Worm (Caenorhabditis elegans) whole organism, L2 larva: ENCODE data around the gene F26F4.8.
A peak's percentile ranks its signal among the peaks of the same experiment; 100 is the strongest.

ENCODE experiments used
- C34F6.9 ChIP-seq: fragments of 150-350 bp; optimal IDR thresholded peaks from 2 replicates; lab custom pipeline; 2014; ENCODE audit warnings: missing biosample characterization, missing genetic modification characterization
- F13H6.1 ChIP-seq: sonication (generic microtip); optimal IDR thresholded peaks from 2 replicates; lab custom pipeline; 2016; ENCODE audit warnings: missing genetic modification characterization, missing compliant biosample characterization
- Y55F3AM.14 ChIP-seq: fragments of 200-800 bp; sonication (Bioruptor generic); optimal IDR thresholded peaks from 2 replicates; lab custom pipeline; 2018; ENCODE audit warnings: mild to moderate bottlenecking, missing genetic modification characterization, missing compliant biosample characterization
- ZK546.5 ChIP-seq: sonication (generic microtip); optimal IDR thresholded peaks from 2 replicates; lab custom pipeline; 2017; ENCODE audit warnings: missing biosample characterization, missing genetic modification characterization
- alr-1 ChIP-seq: fragments of 150-350 bp; optimal IDR thresholded peaks from 2 replicates; lab custom pipeline; 2014; ENCODE audit warnings: missing biosample characterization, missing genetic modification characterization
- aly-2 ChIP-seq: fragments of 150-350 bp; optimal IDR thresholded peaks from 2 replicates; lab custom pipeline; 2014; ENCODE audit warnings: missing biosample characterization, missing genetic modification characterization
- ama-1 ChIP-seq: fragments of 150-350 bp; optimal IDR thresholded peaks from 2 replicates; lab custom pipeline; 2018; ENCODE audit warnings: inconsistent platforms
- blmp-1 ChIP-seq: sonication (generic microtip); optimal IDR thresholded peaks from 2 replicates; lab custom pipeline; 2017; ENCODE audit warnings: missing genetic modification characterization, mild to moderate bottlenecking, missing compliant biosample characterization, antibody characterized with exemption, moderate library complexity; ENCODE audit not compliant: insufficient read depth
- ceh-16 ChIP-seq: fragments of 150-350 bp; optimal IDR thresholded peaks from 2 replicates; lab custom pipeline; 2014; ENCODE audit warnings: missing biosample characterization, missing genetic modification characterization
- ceh-82 ChIP-seq: fragments of 150-350 bp; optimal IDR thresholded peaks from 2 replicates; lab custom pipeline; 2014; ENCODE audit warnings: missing biosample characterization, missing genetic modification characterization
- crh-2 ChIP-seq: sonication (generic microtip); optimal IDR thresholded peaks from 2 replicates; lab custom pipeline; 2017; ENCODE audit warnings: missing biosample characterization, missing genetic modification characterization
- dmd-4 ChIP-seq: sonication (generic microtip); optimal IDR thresholded peaks from 2 replicates; lab custom pipeline; 2017; ENCODE audit warnings: missing biosample characterization, missing genetic modification characterization
- egl-27 ChIP-seq: sonication (generic microtip); optimal IDR thresholded peaks from 3 replicates; lab custom pipeline; 2017; ENCODE audit warnings: missing biosample characterization, missing genetic modification reagents, missing genetic modification characterization
- elt-1 ChIP-seq: fragments of 150-350 bp; optimal IDR thresholded peaks from 2 replicates; lab custom pipeline; 2014; ENCODE audit warnings: missing biosample characterization, missing genetic modification characterization
- elt-3 ChIP-seq: sonication (generic microtip); optimal IDR thresholded peaks from 2 replicates; lab custom pipeline; 2017; ENCODE audit warnings: missing biosample characterization, missing genetic modification characterization
- gmeb-1 ChIP-seq: fragments of 150-350 bp; optimal IDR thresholded peaks from 2 replicates; lab custom pipeline; 2014; ENCODE audit warnings: missing biosample characterization, missing genetic modification characterization
- lin-11 ChIP-seq: fragments of 150-350 bp; sonication (generic microtip); optimal IDR thresholded peaks from 2 replicates; lab custom pipeline; 2014; ENCODE audit warnings: missing biosample characterization, missing genetic modification characterization, inconsistent platforms, mixed read lengths
- lin-13 ChIP-seq: fragments of 150-350 bp; optimal IDR thresholded peaks from 2 replicates; lab custom pipeline; 2014; ENCODE audit warnings: missing biosample characterization, missing genetic modification reagents, missing genetic modification characterization
- mab-5 ChIP-seq: fragments of 150-350 bp; optimal IDR thresholded peaks from 2 replicates; lab custom pipeline; 2014; ENCODE audit warnings: missing biosample characterization, missing genetic modification characterization
- mbf-1 ChIP-seq: sonication (generic microtip); optimal IDR thresholded peaks from 2 replicates; lab custom pipeline; 2017; ENCODE audit warnings: missing biosample characterization, missing genetic modification characterization
- nhr-10 ChIP-seq: sonication (generic microtip); optimal IDR thresholded peaks from 2 replicates; lab custom pipeline; 2017; ENCODE audit warnings: missing biosample characterization, missing genetic modification characterization
- nhr-11 ChIP-seq: fragments of 150-350 bp; optimal IDR thresholded peaks from 2 replicates; lab custom pipeline; 2014; ENCODE audit warnings: missing biosample characterization, missing genetic modification characterization
- nhr-12 ChIP-seq: fragments of 150-350 bp; optimal IDR thresholded peaks from 2 replicates; lab custom pipeline; 2014; ENCODE audit warnings: missing biosample characterization, missing genetic modification characterization
- nhr-129 ChIP-seq: fragments of 150-350 bp; optimal IDR thresholded peaks from 2 replicates; lab custom pipeline; 2014; ENCODE audit warnings: missing biosample characterization, missing genetic modification characterization
- nhr-23 ChIP-seq: fragments of 150-350 bp; optimal IDR thresholded peaks from 2 replicates; lab custom pipeline; 2014; ENCODE audit warnings: missing biosample characterization, missing genetic modification reagents, missing genetic modification characterization
- nhr-237 ChIP-seq: fragments of 150-350 bp; optimal IDR thresholded peaks from 2 replicates; lab custom pipeline; 2014; ENCODE audit warnings: missing biosample characterization, missing genetic modification characterization
- nhr-25 ChIP-seq: fragments of 150-350 bp; sonication (generic microtip); optimal IDR thresholded peaks from 3 replicates; lab custom pipeline; 2014; ENCODE audit warnings: missing biosample characterization, missing genetic modification characterization
- nhr-6 ChIP-seq: fragments of 150-350 bp; optimal IDR thresholded peaks from 2 replicates; lab custom pipeline; 2014; ENCODE audit warnings: missing biosample characterization, missing genetic modification characterization
- nhr-77 ChIP-seq: fragments of 150-350 bp; optimal IDR thresholded peaks from 2 replicates; lab custom pipeline; 2014; ENCODE audit warnings: missing biosample characterization, missing genetic modification characterization
- peb-1 ChIP-seq: fragments of 150-350 bp; optimal IDR thresholded peaks from 2 replicates; lab custom pipeline; 2014; ENCODE audit warnings: missing biosample characterization, missing genetic modification characterization
- sem-4 ChIP-seq: fragments of 150-350 bp; optimal IDR thresholded peaks from 2 replicates; lab custom pipeline; 2014; ENCODE audit warnings: missing biosample characterization, missing genetic modification reagents, missing genetic modification characterization
- skn-1 ChIP-seq: sonication (generic microtip); optimal IDR thresholded peaks from 2 replicates; lab custom pipeline; 2017; ENCODE audit warnings: missing biosample characterization, missing genetic modification characterization
- sma-9 ChIP-seq, 2 experiments: fragments of 150-350 bp in 1 of 2; sonication (generic microtip) in 1 of 2; optimal IDR thresholded peaks; 2 replicates each; lab custom pipeline; 2014 to 2016; ENCODE audit warnings: missing genetic modification characterization in 2 of 2, mild to moderate bottlenecking in 1 of 2, missing biosample characterization in 1 of 2, missing compliant biosample characterization in 1 of 2, missing genetic modification reagents in 1 of 2, moderate library complexity in 1 of 2
- snpc-4 ChIP-seq: fragments of 150-350 bp; optimal IDR thresholded peaks from 2 replicates; lab custom pipeline; 2014; ENCODE audit warnings: missing biosample characterization, missing genetic modification characterization
- unc-39 ChIP-seq: fragments of 150-350 bp; optimal IDR thresholded peaks from 2 replicates; lab custom pipeline; 2014; ENCODE audit warnings: missing biosample characterization, missing genetic modification characterization
- unc-55 ChIP-seq: fragments of 150-350 bp; sonication (generic microtip); optimal IDR thresholded peaks from 3 replicates; lab custom pipeline; 2014; ENCODE audit warnings: missing biosample characterization, missing genetic modification reagents, missing genetic modification characterization
- zag-1 ChIP-seq: fragments of 150-350 bp; optimal IDR thresholded peaks from 2 replicates; lab custom pipeline; 2014; ENCODE audit warnings: missing biosample characterization, missing genetic modification characterization
- ztf-1 ChIP-seq: fragments of 200-800 bp; sonication (Bioruptor generic); conservative IDR thresholded peaks from 2 replicates; pipeline ENCODE4 v1.3.6; 2022; ENCODE audit warnings: missing genetic modification characterization, missing compliant biosample characterization
- ztf-11 ChIP-seq: sonication (generic microtip); optimal IDR thresholded peaks from 2 replicates; lab custom pipeline; 2017; ENCODE audit warnings: missing biosample characterization, missing genetic modification characterization
- ztf-4 ChIP-seq: fragments of 150-350 bp; optimal IDR thresholded peaks from 2 replicates; lab custom pipeline; 2014; ENCODE audit warnings: missing biosample characterization, missing genetic modification characterization

Gene F26F4.8

DNA sequence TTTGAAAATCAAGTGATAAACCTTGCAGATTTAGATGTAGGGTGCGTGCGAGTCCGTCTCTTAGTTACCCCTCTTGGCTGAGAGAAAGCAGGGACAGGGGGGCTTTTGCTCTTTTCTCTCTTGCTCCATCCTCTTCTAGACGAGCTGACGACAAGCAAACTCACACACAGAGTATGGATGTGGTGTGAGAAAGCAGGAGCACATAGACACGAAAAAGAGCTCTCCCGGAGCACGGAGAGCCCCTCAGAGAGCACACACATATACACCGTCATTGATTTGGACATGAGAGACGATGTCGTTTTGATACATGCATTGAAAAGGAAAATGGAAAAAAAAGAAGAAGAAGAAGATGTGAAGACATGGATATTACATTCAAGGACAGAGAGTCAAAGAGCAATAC, 29.6 kb downstream of the F26F4.8 start:
- TF ChIP-seq nhr-129 (tag; lab: Kevin White, UChicago) (peak; percentile 50), nhr-12 (tag; lab: Kevin White, UChicago) (no peak), elt-1 (no peak), C34F6.9 (peak; percentile 49), blmp-1 (tag; lab: Kevin White, UChicago) (no peak), unc-55 (no peak), sem-4 (tag; lab: Kevin White, UChicago) (no peak), ztf-11 (tag; lab: Kevin White, UChicago) (no peak), aly-2 (tag; lab: Kevin White, UChicago) (no peak), nhr-77 (tag; lab: Kevin White, UChicago) (no peak), ztf-1 (GFP tag; lab: Robert Waterston, UW) (no peak), lin-11 (peak; percentile 4), lin-13 (no peak), nhr-237 (tag; lab: Kevin White, UChicago) (no peak), sma-9 (GFP tag; optimal IDR thresholded peaks at IDR 0.05; lab: Kevin White, UChicago) (peak; percentile 9), sma-9 (tag; optimal IDR thresholded peaks at IDR 0.05; lab: Kevin White, UChicago) (no peak), Y55F3AM.14 (no peak), ceh-16 (tag; lab: Kevin White, UChicago) (no peak), dmd-4 (tag; lab: Kevin White, UChicago) (no peak)

DNA sequence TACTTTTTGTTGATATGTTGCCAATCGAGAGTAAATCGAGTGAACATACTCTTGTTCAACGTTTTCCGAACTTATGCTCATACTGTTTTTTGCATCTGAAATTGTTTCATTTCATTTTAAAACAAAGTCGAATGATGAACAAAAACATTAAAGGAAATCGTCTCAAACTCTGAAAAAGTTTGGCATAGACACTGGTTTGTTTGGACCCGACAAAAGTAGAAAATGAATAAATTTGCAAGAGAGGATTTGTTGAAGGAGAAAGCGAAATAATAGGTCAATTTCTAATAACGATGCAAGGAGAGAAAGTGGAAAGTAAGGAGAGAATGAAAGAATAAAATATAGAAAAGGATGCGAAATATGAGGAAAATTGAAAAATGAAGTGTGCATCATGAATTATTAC, 30.6 kb downstream of the F26F4.8 start, which contains the start of gene C35D10.12:
TSS of gene C35D10.12 (minus strand) at position 101 of the 400 bp plus-strand sequence.
- no peak for TF ChIP-seq snpc-4
- TF ChIP-seq nhr-12 (tag; lab: Kevin White, UChicago), result no peak
- TF ChIP-seq ama-1 (lab: Kevin White, UChicago), result no peak
- TF ChIP-seq nhr-10 (tag; lab: Kevin White, UChicago), result no peak
- TF ChIP-seq zag-1, result no peak
- TF ChIP-seq peb-1 (tag; lab: Kevin White, UChicago), result no peak
- no peak for TF ChIP-seq nhr-23 (tag; lab: Kevin White, UChicago)
- no peak for TF ChIP-seq ceh-82 (tag; lab: Kevin White, UChicago)
- no peak for TF ChIP-seq elt-1
- no peak for TF ChIP-seq nhr-237 (tag; lab: Kevin White, UChicago)
- TF ChIP-seq mab-5 (tag; lab: Kevin White, UChicago), result no peak
- TF ChIP-seq ztf-1 (GFP tag; lab: Robert Waterston, UW), result no peak
- TF ChIP-seq Y55F3AM.14, result no peak
- TF ChIP-seq skn-1 (tag; lab: Kevin White, UChicago), result no peak
- no peak for TF ChIP-seq sma-9 (GFP tag; optimal IDR thresholded peaks at IDR 0.05; lab: Kevin White, UChicago)
- TF ChIP-seq sma-9 (tag; optimal IDR thresholded peaks at IDR 0.05; lab: Kevin White, UChicago), result no peak
- no peak for TF ChIP-seq gmeb-1 (tag; lab: Kevin White, UChicago)
- no peak for TF ChIP-seq mbf-1 (tag; lab: Kevin White, UChicago)
- no peak for TF ChIP-seq nhr-77 (tag; lab: Kevin White, UChicago)
- TF ChIP-seq ZK546.5, result no peak
- no peak for TF ChIP-seq sem-4 (tag; lab: Kevin White, UChicago)

DNA sequence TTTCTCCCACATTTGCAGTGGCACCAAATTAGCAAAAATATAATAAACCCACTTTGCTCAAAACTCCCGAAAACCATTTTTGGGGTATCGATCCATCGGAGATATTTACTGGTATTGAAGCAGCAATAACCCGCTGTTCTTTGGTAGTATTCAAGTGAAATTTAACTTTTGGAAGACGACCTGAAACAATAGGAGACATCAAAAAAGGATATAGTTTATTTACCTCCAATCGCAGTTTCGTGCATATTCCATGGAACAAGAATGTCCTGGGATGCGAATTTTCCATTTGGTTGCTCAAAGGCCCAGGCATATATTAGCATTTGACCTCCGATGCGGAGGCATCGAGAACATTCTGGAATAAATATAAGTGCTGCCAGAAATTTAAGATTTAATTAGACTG, 31.9 kb downstream of the F26F4.8 start:
- TF ChIP-seq ZK546.5 (no peak), F13H6.1 (tag; lab: Kevin White, UChicago) (no peak), egl-27 (tag; lab: Kevin White, UChicago) (no peak), ztf-4 (no peak), nhr-77 (tag; lab: Kevin White, UChicago) (no peak), nhr-25 (no peak), ztf-1 (GFP tag; lab: Robert Waterston, UW) (no peak), aly-2 (tag; lab: Kevin White, UChicago) (no peak), peb-1 (tag; lab: Kevin White, UChicago) (no peak), nhr-237 (tag; lab: Kevin White, UChicago) (no peak), skn-1 (tag; lab: Kevin White, UChicago) (no peak), elt-1 (no peak)
- TF ChIP-seq, all 48 proteins: peak for 0

DNA sequence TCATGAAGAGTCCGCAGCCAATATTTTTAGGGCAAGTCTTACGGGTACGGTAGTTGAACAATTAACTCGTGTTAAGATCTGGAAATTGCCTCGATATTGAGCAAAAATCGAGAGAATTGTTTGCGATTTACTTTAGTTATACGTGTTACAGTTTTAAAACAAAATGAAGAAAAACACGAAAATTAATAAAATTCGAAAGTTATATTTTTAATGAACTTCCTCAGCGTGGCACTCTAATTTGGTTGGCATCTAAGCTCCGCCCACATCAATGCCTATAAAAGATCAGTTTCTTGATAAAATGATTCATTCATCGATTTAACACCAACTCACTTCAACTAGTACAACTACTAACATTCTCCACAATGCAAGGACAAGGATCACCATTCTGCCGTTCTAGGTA, 34.8 kb downstream of the F26F4.8 start, which contains the start of gene gipc-1:
TSS of gene gipc-1 (plus strand) at position 301 of the 400 bp plus-strand sequence.
- no peak for TF ChIP-seq ztf-1 (GFP tag; lab: Robert Waterston, UW)
- TF ChIP-seq, all 48 proteins: peak for 0

DNA sequence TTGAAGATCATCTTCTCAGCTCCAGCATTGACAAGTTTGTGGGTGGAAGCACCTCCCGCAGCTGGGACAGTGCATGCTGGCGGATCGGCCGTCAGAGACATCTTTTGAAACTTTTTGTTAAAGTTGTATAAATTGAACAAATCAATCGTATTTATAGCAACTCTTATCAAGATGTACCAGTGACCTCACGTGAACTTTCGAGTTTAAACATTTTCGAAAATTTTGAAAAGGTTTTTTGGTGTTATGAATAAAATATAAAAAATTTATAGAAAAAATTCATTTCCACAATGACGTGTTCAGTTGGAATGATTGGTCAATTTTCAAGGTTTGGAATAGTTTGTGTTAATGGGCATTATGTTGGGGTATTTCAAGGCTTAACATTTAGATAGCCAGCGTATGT, 36.6 kb downstream of the F26F4.8 start, which contains the start of the genes msd-4 and C35D10.3:
TSS of gene msd-4 (minus strand) at position 101 of the 400 bp plus-strand sequence.
TSS of gene C35D10.3 (plus strand) at position 279 of the 400 bp plus-strand sequence.
- TF ChIP-seq skn-1 (tag; lab: Kevin White, UChicago), result no peak
- no peak for TF ChIP-seq crh-2 (tag; lab: Kevin White, UChicago)
- no peak for TF ChIP-seq ztf-4
- no peak for TF ChIP-seq nhr-12 (tag; lab: Kevin White, UChicago)
- TF ChIP-seq dmd-4 (tag; lab: Kevin White, UChicago), result no peak
- TF ChIP-seq C34F6.9, result no peak
- no peak for TF ChIP-seq zag-1
- TF ChIP-seq nhr-25, result no peak
- TF ChIP-seq unc-39 (tag; lab: Kevin White, UChicago), result no peak
- TF ChIP-seq nhr-6 (tag; lab: Kevin White, UChicago), result no peak
- no peak for TF ChIP-seq elt-3 (tag; lab: Kevin White, UChicago)
- TF ChIP-seq alr-1 (tag; lab: Kevin White, UChicago), result no peak
- no peak for TF ChIP-seq gmeb-1 (tag; lab: Kevin White, UChicago)
- TF ChIP-seq nhr-11 (tag; lab: Kevin White, UChicago), result no peak
- TF ChIP-seq ceh-16 (tag; lab: Kevin White, UChicago), result no peak
- no peak for TF ChIP-seq unc-55
- TF ChIP-seq lin-11, result no peak
- TF ChIP-seq sem-4 (tag; lab: Kevin White, UChicago), result no peak
